Worm (Caenorhabditis elegans) whole organism, late embryonic: ENCODE results near the gene clec-156.

Experiments used
- ama-1 ChIP-seq: fragments of 150-350 bp; optimal IDR thresholded peaks from 2 replicates; lab custom pipeline; 2014
- che-1 ChIP-seq: sonication (generic microtip); optimal IDR thresholded peaks from 2 replicates; lab custom pipeline; 2016; ENCODE audit warnings: mild to moderate bottlenecking, missing genetic modification characterization, missing compliant biosample characterization
- dmd-4 ChIP-seq: sonication (generic microtip); optimal IDR thresholded peaks from 2 replicates; lab custom pipeline; 2016; ENCODE audit warnings: borderline replicate concordance, missing genetic modification characterization, missing compliant biosample characterization
- dve-1 ChIP-seq: sonication (generic microtip); optimal IDR thresholded peaks from 2 replicates; lab custom pipeline; 2017; ENCODE audit warnings: antibody characterized with exemption, mild to moderate bottlenecking, missing genetic modification characterization, missing compliant biosample characterization
- elt-2 ChIP-seq: sonication (generic microtip); optimal IDR thresholded peaks from 2 replicates; lab custom pipeline; 2016; ENCODE audit warnings: missing genetic modification reagents, missing genetic modification characterization, missing compliant biosample characterization
- ets-4 ChIP-seq: sonication (generic microtip); optimal IDR thresholded peaks from 2 replicates; lab custom pipeline; 2016; ENCODE audit warnings: missing genetic modification characterization, missing compliant biosample characterization
- gmeb-2 ChIP-seq: sonication (generic microtip); optimal IDR thresholded peaks from 2 replicates; lab custom pipeline; 2016; ENCODE audit warnings: missing genetic modification characterization, inconsistent platforms, missing compliant biosample characterization
- hlh-8 ChIP-seq: sonication (generic microtip); optimal IDR thresholded peaks from 2 replicates; lab custom pipeline; 2016; ENCODE audit warnings: missing genotype, missing genetic modification characterization, missing compliant biosample characterization
- nhr-11 ChIP-seq: fragments of 150-350 bp; optimal IDR thresholded peaks from 2 replicates; lab custom pipeline; 2014; ENCODE audit warnings: missing biosample characterization, missing genetic modification characterization
- pha-2 ChIP-seq: sonication (generic microtip); optimal IDR thresholded peaks from 2 replicates; lab custom pipeline; 2017; ENCODE audit warnings: mild to moderate bottlenecking, missing genetic modification characterization, missing compliant biosample characterization
- pqm-1 ChIP-seq: sonication (generic microtip); optimal IDR thresholded peaks from 2 replicates; lab custom pipeline; 2016; ENCODE audit warnings: missing genetic modification characterization, missing compliant biosample characterization
- sox-2 ChIP-seq: fragments of 200-800 bp; sonication (Bioruptor generic); IDR thresholded peaks from 2 replicates; pipeline ENCODE4 v1.3.6; 2022; ENCODE audit warnings: missing genetic modification reagents, missing genetic modification characterization, missing compliant biosample characterization

DNA sequence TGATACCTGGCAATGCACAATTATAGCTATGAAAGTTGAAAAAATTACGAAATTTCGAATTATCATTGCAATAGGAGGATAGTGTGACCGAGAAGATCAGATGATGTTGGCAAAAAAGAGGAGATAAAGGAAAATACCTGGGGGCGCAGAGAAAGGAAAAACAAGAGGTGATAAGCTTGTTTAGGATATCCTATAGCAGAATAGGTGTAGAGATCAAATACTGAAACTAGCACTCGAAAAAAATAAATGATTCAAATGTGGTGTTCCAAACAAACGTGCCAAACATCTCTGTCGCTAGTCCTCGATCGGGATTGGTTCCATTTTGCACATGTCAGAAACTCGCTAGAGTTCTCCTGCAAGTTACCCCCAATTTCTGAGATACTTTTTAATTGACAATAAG is 12.6 kb downstream of the clec-156 start, which contains the start of gene F26A1.9:
- TF ChIP-seq pha-2 (no peak), dve-1 (no peak), nhr-11 (no peak), hlh-8 (tag; lab: Kevin White, UChicago) (no peak), che-1 (tag; lab: Kevin White, UChicago) (no peak), elt-2 (tag; lab: Kevin White, UChicago) (no peak), sox-2 (GFP tag; lab: Robert Waterston, UW) (no peak), ama-1 (lab: Kevin White, UChicago) (no peak), ets-4 (tag; lab: Kevin White, UChicago) (no peak), gmeb-2 (tag; lab: Kevin White, UChicago) (no peak), pqm-1 (tag; lab: Kevin White, UChicago) (no peak), dmd-4 (tag; lab: Kevin White, UChicago) (no peak)
